Fruit fly (Drosophila melanogaster) whole organism, embryonic: ENCODE results near the gene Hr38.

Experiments used
- B-H1 ChIP-seq: fragments of 200-800 bp; sonication (Bioruptor generic); IDR thresholded peaks from 3 replicates; pipeline ENCODE4 v1.3.6; 2022; ENCODE audit warnings: missing biosample characterization, missing genetic modification characterization
- CG13296 ChIP-seq: fragments of 200-800 bp; sonication (Bioruptor generic); optimal IDR thresholded peaks from 3 replicates; lab custom pipeline; 2018; ENCODE audit warnings: missing biosample characterization, mild to moderate bottlenecking, missing genetic modification characterization
- CG13894 ChIP-seq: fragments of 200-800 bp; sonication (Bioruptor generic); optimal IDR thresholded peaks from 3 replicates; lab custom pipeline; 2018; ENCODE audit warnings: missing biosample characterization, mild to moderate bottlenecking, missing genetic modification characterization, moderate library complexity
- CG15073 ChIP-seq: fragments of 200-800 bp; sonication (Bioruptor generic); optimal IDR thresholded peaks from 2 replicates; lab custom pipeline; 2016; ENCODE audit warnings: missing biosample characterization, missing genetic modification characterization
- CG15269 ChIP-seq: fragments of 200-800 bp; sonication (Bioruptor generic); optimal IDR thresholded peaks from 2 replicates; lab custom pipeline; 2018; ENCODE audit warnings: missing biosample characterization, mild to moderate bottlenecking, missing genetic modification characterization, moderate library complexity
- CG1603 ChIP-seq: fragments of 200-800 bp; sonication (Bioruptor generic); optimal IDR thresholded peaks from 2 replicates; lab custom pipeline; 2019; ENCODE audit warnings: missing biosample characterization, mild to moderate bottlenecking, missing genetic modification characterization, moderate library complexity
- CG17359 ChIP-seq: fragments of 200-800 bp; sonication (Bioruptor generic); optimal IDR thresholded peaks from 3 replicates; lab custom pipeline; 2018; ENCODE audit warnings: missing biosample characterization, mild to moderate bottlenecking, missing genetic modification characterization, moderate library complexity
- CG17912 ChIP-seq: fragments of 200-800 bp; sonication (Bioruptor generic); optimal IDR thresholded peaks from 2 replicates; lab custom pipeline; 2018; ENCODE audit warnings: missing biosample characterization, mild to moderate bottlenecking, missing genetic modification characterization
- CG18476 ChIP-seq: fragments of 200-800 bp; sonication (Bioruptor generic); optimal IDR thresholded peaks from 2 replicates; lab custom pipeline; 2016; ENCODE audit warnings: missing biosample characterization, mild to moderate bottlenecking, missing genetic modification characterization
- CG2129 ChIP-seq: fragments of 200-800 bp; sonication (Bioruptor generic); IDR thresholded peaks from 2 replicates; pipeline ENCODE4 v1.3.6; 2022; ENCODE audit warnings: missing biosample characterization, missing genetic modification characterization; ENCODE audit not compliant: partially characterized antibody
- CG2199 ChIP-seq: fragments of 200-800 bp; sonication (Bioruptor generic); IDR thresholded peaks from 3 replicates; pipeline ENCODE4 v1.3.6; 2022; ENCODE audit warnings: missing biosample characterization, missing genetic modification characterization
- CG2875 ChIP-seq: fragments of 200-800 bp; sonication (Bioruptor generic); optimal IDR thresholded peaks from 2 replicates; lab custom pipeline; 2017; ENCODE audit warnings: missing biosample characterization, mild to moderate bottlenecking, missing genetic modification characterization, missing genetic modification reagents
- CG4282 ChIP-seq: fragments of 200-800 bp; sonication (Bioruptor generic); optimal IDR thresholded peaks from 2 replicates; lab custom pipeline; 2016; ENCODE audit warnings: missing biosample characterization, missing genetic modification characterization
- CG7372 ChIP-seq: fragments of 200-800 bp; sonication (Bioruptor generic); IDR thresholded peaks from 2 replicates; pipeline ENCODE4 v1.3.6; 2022; ENCODE audit warnings: missing biosample characterization, missing genetic modification characterization
- CG9437 ChIP-seq: fragments of 200-800 bp; sonication (Bioruptor generic); optimal IDR thresholded peaks from 2 replicates; lab custom pipeline; 2018; ENCODE audit warnings: missing biosample characterization, mild to moderate bottlenecking, missing genetic modification characterization
- CG9609 ChIP-seq: fragments of 200-800 bp; sonication (Bioruptor generic); optimal IDR thresholded peaks from 3 replicates; lab custom pipeline; 2016; ENCODE audit warnings: missing biosample characterization, missing genetic modification characterization
- Camta ChIP-seq: fragments of 200-800 bp; sonication (Bioruptor generic); optimal IDR thresholded peaks from 2 replicates; lab custom pipeline; 2016; ENCODE audit warnings: missing biosample characterization, missing genetic modification characterization
- CkIIα-i1 ChIP-seq: fragments of 200-800 bp; sonication (Bioruptor generic); IDR thresholded peaks from 2 replicates; pipeline ENCODE4 v1.3.6; 2022; ENCODE audit warnings: missing biosample characterization, missing genetic modification characterization
- H15 ChIP-seq: fragments of 200-800 bp; sonication (Bioruptor generic); IDR thresholded peaks from 3 replicates; pipeline ENCODE4 v1.3.6; 2022; ENCODE audit warnings: missing biosample characterization, missing genetic modification characterization
- Hmr ChIP-seq: fragments of 200-800 bp; sonication (Bioruptor generic); optimal IDR thresholded peaks from 3 replicates; lab custom pipeline; 2017; ENCODE audit warnings: mild to moderate bottlenecking, missing biosample characterization, missing genetic modification reagents, missing genetic modification characterization
- MESR4 ChIP-seq: fragments of 200-800 bp; sonication (Bioruptor generic); optimal IDR thresholded peaks from 2 replicates; lab custom pipeline; 2018; ENCODE audit warnings: missing biosample characterization, mild to moderate bottlenecking, missing genetic modification characterization, moderate library complexity
- MTF-1 ChIP-seq: fragments of 200-800 bp; sonication (Bioruptor generic); optimal IDR thresholded peaks from 2 replicates; lab custom pipeline; 2018; ENCODE audit warnings: missing biosample characterization, mild to moderate bottlenecking, missing genetic modification characterization, borderline replicate concordance
- Mad ChIP-seq: fragments of 200-800 bp; sonication (Bioruptor generic); optimal IDR thresholded peaks from 2 replicates; lab custom pipeline; 2016; ENCODE audit warnings: missing biosample characterization, missing genetic modification characterization
- Max ChIP-seq: fragments of 200-800 bp; sonication (Bioruptor generic); optimal IDR thresholded peaks from 2 replicates; lab custom pipeline; 2016; ENCODE audit warnings: missing biosample characterization, mild to moderate bottlenecking, missing genetic modification characterization
- Sox100B ChIP-seq: fragments of 200-800 bp; sonication (Bioruptor generic); optimal IDR thresholded peaks from 3 replicates; lab custom pipeline; 2018; ENCODE audit warnings: missing biosample characterization, mild to moderate bottlenecking, missing genetic modification characterization
- Sry-β ChIP-seq: fragments of 200-800 bp; sonication (Bioruptor generic); optimal IDR thresholded peaks from 2 replicates; lab custom pipeline; 2018; ENCODE audit warnings: missing biosample characterization, mild to moderate bottlenecking, missing genetic modification characterization, moderate library complexity
- ato ChIP-seq: fragments of 200-800 bp; sonication (Bioruptor generic); IDR thresholded peaks from 2 replicates; pipeline ENCODE4 v1.3.6; 2022; ENCODE audit warnings: missing biosample characterization, missing genetic modification characterization; ENCODE audit not compliant: partially characterized antibody
- br ChIP-seq: fragments of >200 bp; optimal IDR thresholded peaks from 2 replicates; lab custom pipeline; 2017
- cad ChIP-seq: fragments of >200 bp; optimal IDR thresholded peaks from 2 replicates; lab custom pipeline; 2017; ENCODE audit warnings: missing biosample characterization, missing genetic modification characterization
- croc ChIP-seq: fragments of 200-800 bp; sonication (Bioruptor generic); conservative IDR thresholded peaks from 3 replicates; pipeline ENCODE4 v1.3.6; 2022; ENCODE audit warnings: missing biosample characterization, missing genetic modification characterization
- cwo ChIP-seq: fragments of 200-800 bp; sonication (Bioruptor generic); optimal IDR thresholded peaks from 3 replicates; lab custom pipeline; 2017; ENCODE audit warnings: missing biosample characterization, missing genetic modification characterization, mild to moderate bottlenecking, moderate library complexity, missing genetic modification reagents
- disco-r ChIP-seq: fragments of 200-800 bp; sonication (Bioruptor generic); optimal IDR thresholded peaks from 2 replicates; lab custom pipeline; 2016; ENCODE audit warnings: missing biosample characterization, missing genetic modification characterization
- dmrt99B ChIP-seq: fragments of 200-800 bp; sonication (Bioruptor generic); optimal IDR thresholded peaks from 2 replicates; lab custom pipeline; 2018; ENCODE audit warnings: missing biosample characterization, mild to moderate bottlenecking, missing genetic modification characterization, moderate library complexity
- ewg ChIP-seq: fragments of 200-800 bp; sonication (Bioruptor generic); optimal IDR thresholded peaks from 3 replicates; lab custom pipeline; 2017; ENCODE audit warnings: mild to moderate bottlenecking, missing biosample characterization, missing genetic modification reagents, missing genetic modification characterization
- exex ChIP-seq: fragments of 200-800 bp; sonication (Bioruptor generic); optimal IDR thresholded peaks from 4 replicates; lab custom pipeline; 2018; ENCODE audit warnings: missing biosample characterization, mild to moderate bottlenecking, missing genetic modification characterization, moderate library complexity
- fru ChIP-seq: fragments of >200 bp; optimal IDR thresholded peaks from 2 replicates; lab custom pipeline; 2017
- hkb ChIP-seq, 2 experiments: fragments of 200-800 bp in 1 of 2; fragments of >200 bp in 1 of 2; sonication (Bioruptor generic) in 1 of 2; IDR thresholded peaks in 1 of 2; optimal IDR thresholded peaks in 1 of 2; 2 replicates each; pipeline versions ENCODE4 v1.3.6 to Lab custom; 2017 to 2022; ENCODE audit warnings: missing biosample characterization in 1 of 2, missing genetic modification characterization in 1 of 2
- jumu ChIP-seq: fragments of 200-800 bp; sonication (Bioruptor generic); optimal IDR thresholded peaks from 3 replicates; lab custom pipeline; 2016; ENCODE audit warnings: missing biosample characterization, missing genetic modification characterization
- mam ChIP-seq: fragments of 200-800 bp; sonication (Bioruptor generic); optimal IDR thresholded peaks from 3 replicates; lab custom pipeline; 2016; ENCODE audit warnings: missing biosample characterization, missing genetic modification characterization
- nmo ChIP-seq: fragments of 200-800 bp; sonication (Bioruptor generic); optimal IDR thresholded peaks from 2 replicates; lab custom pipeline; 2018; ENCODE audit warnings: missing biosample characterization, mild to moderate bottlenecking, missing genetic modification characterization, moderate library complexity
- pb ChIP-seq: fragments of 200-800 bp; sonication (Bioruptor generic); optimal IDR thresholded peaks from 3 replicates; lab custom pipeline; 2016; ENCODE audit warnings: missing biosample characterization, missing genetic modification characterization
- pita ChIP-seq: fragments of 200-800 bp; sonication (Bioruptor generic); optimal IDR thresholded peaks from 2 replicates; lab custom pipeline; 2017; ENCODE audit warnings: missing biosample characterization, mild to moderate bottlenecking, missing genetic modification characterization
- ro ChIP-seq: fragments of 200-800 bp; sonication (Bioruptor generic); IDR thresholded peaks from 2 replicates; pipeline ENCODE4 v1.3.6; 2022; ENCODE audit warnings: missing biosample characterization, missing genetic modification characterization
- row ChIP-seq: fragments of 200-800 bp; sonication (Bioruptor generic); IDR thresholded peaks from 3 replicates; pipeline ENCODE4 v1.3.6; 2022; ENCODE audit warnings: missing biosample characterization, missing genetic modification characterization
- sim ChIP-seq: fragments of 200-800 bp; sonication (Bioruptor generic); IDR thresholded peaks from 2 replicates; pipeline ENCODE4 v1.3.6; 2022; ENCODE audit warnings: missing biosample characterization, missing genetic modification characterization
- sisA ChIP-seq: fragments of 200-800 bp; sonication (Bioruptor generic); IDR thresholded peaks from 2 replicates; pipeline ENCODE4 v1.3.6; 2022; ENCODE audit warnings: missing biosample characterization, missing genetic modification characterization
- sr ChIP-seq: fragments of 200-800 bp; sonication (Bioruptor generic); IDR thresholded peaks from 3 replicates; pipeline ENCODE4 v1.3.6; 2022; ENCODE audit warnings: missing biosample characterization, missing genetic modification characterization
- trh ChIP-seq: fragments of 200-800 bp; sonication (Bioruptor generic); optimal IDR thresholded peaks from 2 replicates; lab custom pipeline; 2016; ENCODE audit warnings: missing biosample characterization, missing genetic modification characterization
- ttk ChIP-seq: fragments of 200-800 bp; sonication (Bioruptor generic); IDR thresholded peaks from 2 replicates; pipeline ENCODE4 v2.1.2; 2022; ENCODE audit warnings: missing biosample characterization, missing genetic modification characterization

Gene Hr38

dm6 chr2L:20714468-20715404, at the start of gene Hr38 (continued):
- TF ChIP-seq sr (GFP tag; lab: Robert Waterston, UW): no peak
- TF ChIP-seq disco-r (GFP tag; lab: Kevin White, UChicago): no peak
- TF ChIP-seq Mad (GFP tag; lab: Kevin White, UChicago): no peak
- TF ChIP-seq CG7372 (GFP tag; lab: Robert Waterston, UW): no peak
- TF ChIP-seq CG15073: no peak
- TF ChIP-seq ro (GFP tag; lab: Robert Waterston, UW): no peak
- no peak for TF ChIP-seq CG2199 (GFP tag; lab: Robert Waterston, UW)
- TF ChIP-seq croc (GFP tag; lab: Robert Waterston, UW): no peak
- peak; percentile 4 for TF ChIP-seq nmo (GFP tag; lab: Kevin White, UChicago)
- peak; percentile 7 for TF ChIP-seq CG9437
- no peak for TF ChIP-seq hkb (optimal IDR thresholded peaks at IDR 0.05; lab: Kevin White, UChicago)
- TF ChIP-seq hkb (GFP tag; IDR thresholded peaks at IDR 0.05; lab: Robert Waterston, UW): peak; percentile 51; the same call in 1 of the 2 replicates
- TF ChIP-seq mam (GFP tag; lab: Kevin White, UChicago): peak; percentile 49
- peak; percentile 28 for TF ChIP-seq jumu (GFP tag; lab: Kevin White, UChicago)
- no peak for TF ChIP-seq CG17912 (GFP tag; lab: Kevin White, UChicago)
- TF ChIP-seq CG13296 (GFP tag; lab: Kevin White, UChicago): peak; percentile 50
- peak; percentile 13 for TF ChIP-seq CG9609
- TF ChIP-seq MTF-1 (GFP tag; lab: Kevin White, UChicago): no peak
- no peak for TF ChIP-seq Camta (GFP tag; lab: Kevin White, UChicago)
- TF ChIP-seq dmrt99B (tag; lab: Kevin White, UChicago): peak; percentile 73
- 0 out of 2 replicates have a peak, but pooled peaks have one; percentile 42 for TF ChIP-seq ato
- TF ChIP-seq CG17359 (tag; lab: Kevin White, UChicago): peak; percentile 64
- no peak for TF ChIP-seq ttk
- no peak for TF ChIP-seq pb (GFP tag; lab: Kevin White, UChicago)
- TF ChIP-seq br (lab: Kevin White, UChicago): no peak
- peak; percentile 45 for TF ChIP-seq exex (tag; lab: Kevin White, UChicago)
- TF ChIP-seq row (GFP tag; lab: Robert Waterston, UW): peak; percentile 74
- peak; percentile 4 for TF ChIP-seq CG1603 (tag; lab: Kevin White, UChicago)
- peak; percentile 95 for TF ChIP-seq ewg (GFP tag; lab: Kevin White, UChicago)
- TF ChIP-seq pita (GFP tag; lab: Kevin White, UChicago): no peak
- no peak for TF ChIP-seq CG2875 (GFP tag; lab: Kevin White, UChicago)
- peak; percentile 49 for TF ChIP-seq sisA (GFP tag; lab: Robert Waterston, UW)
- no peak for TF ChIP-seq B-H1 (GFP tag; lab: Robert Waterston, UW)
- no peak for TF ChIP-seq CkIIα-i1 (GFP tag; lab: Robert Waterston, UW)
- TF ChIP-seq Hmr (GFP tag; lab: Kevin White, UChicago): peak; percentile 78
- no peak for TF ChIP-seq fru (lab: Kevin White, UChicago)
- peak; percentile 9 for TF ChIP-seq Sox100B (GFP tag; lab: Kevin White, UChicago)
- TF ChIP-seq CG13894: peak; percentile 82
- TF ChIP-seq CG2129: no peak
- TF ChIP-seq sim (GFP tag; lab: Robert Waterston, UW): no peak
- TF ChIP-seq MESR4 (GFP tag; lab: Kevin White, UChicago): no peak
- TF ChIP-seq CG18476: no peak
- no peak for TF ChIP-seq trh (GFP tag; lab: Kevin White, UChicago)
- peak; percentile 65 for TF ChIP-seq CG15269
- no peak for TF ChIP-seq CG4282
- peak; percentile 59 for TF ChIP-seq cwo
- TF ChIP-seq H15 (GFP tag; lab: Robert Waterston, UW): no peak
- TF ChIP-seq Max (GFP tag; lab: Kevin White, UChicago): no peak
- TF ChIP-seq Sry-β (GFP tag; lab: Kevin White, UChicago): no peak
- no peak for TF ChIP-seq cad
